Worm (Caenorhabditis elegans) whole organism, L3 larva: Measurements from ENCODE around the gene Y82E9BL.12.
"Not testable (repeated sequence)": the region's sequence is repeated elsewhere in the genome, so short reads cannot be mapped to it uniquely, and the experiment has no call there.

Experiments
- R02D3.7 ChIP-seq: fragments of 150-350 bp; optimal IDR thresholded peaks from 2 replicates; lab custom pipeline; 2014; ENCODE audit warnings: missing biosample characterization, missing genetic modification characterization
- ZK546.5 ChIP-seq: sonication (generic microtip); optimal IDR thresholded peaks from 2 replicates; lab custom pipeline; 2017; ENCODE audit warnings: missing biosample characterization, missing genetic modification characterization
- aly-2 ChIP-seq: fragments of 150-350 bp; optimal IDR thresholded peaks from 2 replicates; lab custom pipeline; 2014; ENCODE audit warnings: missing biosample characterization, missing genetic modification characterization
- ceh-28 ChIP-seq: fragments of 150-350 bp; optimal IDR thresholded peaks from 2 replicates; lab custom pipeline; 2014; ENCODE audit warnings: missing biosample characterization, missing genetic modification reagents, missing genetic modification characterization
- ceh-9 ChIP-seq: sonication (generic microtip); optimal IDR thresholded peaks from 2 replicates; lab custom pipeline; 2018; ENCODE audit warnings: missing biosample characterization, missing genetic modification characterization
- daf-12 ChIP-seq: fragments of 150-350 bp; optimal IDR thresholded peaks from 2 replicates; lab custom pipeline; 2014; ENCODE audit warnings: missing biosample characterization, missing genetic modification reagents, missing genetic modification characterization
- egl-27 ChIP-seq: sonication (generic microtip); optimal IDR thresholded peaks from 4 replicates; lab custom pipeline; 2017; ENCODE audit warnings: missing biosample characterization, missing genetic modification reagents, missing genetic modification characterization
- elt-1 ChIP-seq: fragments of 150-350 bp; optimal IDR thresholded peaks from 2 replicates; lab custom pipeline; 2014; ENCODE audit warnings: missing biosample characterization, missing genetic modification characterization
- elt-2 ChIP-seq: sonication (generic microtip); optimal IDR thresholded peaks from 2 replicates; lab custom pipeline; 2016; ENCODE audit warnings: missing genetic modification reagents, mild to moderate bottlenecking, missing genetic modification characterization, missing compliant biosample characterization
- elt-3 ChIP-seq, 3 experiments: fragments of 150-350 bp in 1 of 3; sonication (generic microtip) in 2 of 3; optimal IDR thresholded peaks; 2 replicates in 2 of 3; 4 replicates in 1 of 3; lab custom pipeline; 2014 to 2017; ENCODE audit warnings: missing biosample characterization in 3 of 3, missing genetic modification characterization in 3 of 3
- eor-1 ChIP-seq, 2 experiments: fragments of 150-350 bp; optimal IDR thresholded peaks; 2 replicates each; lab custom pipeline; 2014 to 2018; ENCODE audit warnings: missing biosample characterization in 2 of 2, missing genetic modification characterization in 2 of 2
- fkh-10 ChIP-seq: sonication (generic microtip); optimal IDR thresholded peaks from 2 replicates; lab custom pipeline; 2017; ENCODE audit warnings: missing biosample characterization, missing genetic modification reagents, missing genetic modification characterization
- fos-1 ChIP-seq: fragments of 150-350 bp; optimal IDR thresholded peaks from 2 replicates; lab custom pipeline; 2014; ENCODE audit warnings: missing biosample characterization, missing genetic modification characterization
- lin-15B ChIP-seq: fragments of 150-350 bp; optimal IDR thresholded peaks from 2 replicates; lab custom pipeline; 2014; ENCODE audit warnings: missing biosample characterization, missing genetic modification characterization
- lin-39 ChIP-seq: fragments of 150-350 bp; optimal IDR thresholded peaks from 2 replicates; lab custom pipeline; 2018; ENCODE audit warnings: missing biosample characterization, missing genetic modification reagents, missing genetic modification characterization
- lsy-12 ChIP-seq: sonication (generic microtip); optimal IDR thresholded peaks from 2 replicates; lab custom pipeline; 2016; ENCODE audit warnings: mild to moderate bottlenecking, missing genetic modification characterization, missing compliant biosample characterization
- mml-1 ChIP-seq: fragments of 150-350 bp; sonication (generic microtip); optimal IDR thresholded peaks from 3 replicates; lab custom pipeline; 2014; ENCODE audit warnings: missing biosample characterization, missing genetic modification characterization
- nfya-1 ChIP-seq: sonication (generic microtip); optimal IDR thresholded peaks from 2 replicates; lab custom pipeline; 2017; ENCODE audit warnings: missing genetic modification characterization, mild to moderate bottlenecking, missing compliant biosample characterization, antibody characterized with exemption, moderate library complexity; ENCODE audit not compliant: insufficient read depth
- nhr-12 ChIP-seq: fragments of 150-350 bp; optimal IDR thresholded peaks from 2 replicates; lab custom pipeline; 2014; ENCODE audit warnings: missing biosample characterization, missing genetic modification characterization
- nhr-23 ChIP-seq: fragments of 150-350 bp; optimal IDR thresholded peaks from 2 replicates; lab custom pipeline; 2014; ENCODE audit warnings: missing biosample characterization, missing genetic modification reagents, missing genetic modification characterization
- nhr-25 ChIP-seq: sonication (generic microtip); optimal IDR thresholded peaks from 2 replicates; lab custom pipeline; 2017; ENCODE audit warnings: missing biosample characterization, missing genetic modification characterization
- nhr-28 ChIP-seq: fragments of 150-350 bp; optimal IDR thresholded peaks from 2 replicates; lab custom pipeline; 2014; ENCODE audit warnings: missing biosample characterization, missing genetic modification characterization
- pha-4 ChIP-seq: fragments of 150-350 bp; optimal IDR thresholded peaks from 2 replicates; lab custom pipeline; 2014; ENCODE audit warnings: missing biosample characterization, missing genetic modification reagents, missing genetic modification characterization
- pqm-1 ChIP-seq: fragments of 150-350 bp; optimal IDR thresholded peaks from 2 replicates; lab custom pipeline; 2017; ENCODE audit warnings: missing biosample characterization, missing genetic modification characterization, inconsistent platforms
- sea-2 ChIP-seq: fragments of 150-350 bp; sonication (generic microtip); optimal IDR thresholded peaks from 4 replicates; lab custom pipeline; 2014; ENCODE audit warnings: missing biosample characterization, missing genetic modification reagents, missing genetic modification characterization
- snpc-4 ChIP-seq: fragments of 150-350 bp; optimal IDR thresholded peaks from 2 replicates; lab custom pipeline; 2014; ENCODE audit warnings: missing biosample characterization, missing genetic modification characterization
- tbx-2 ChIP-seq: sonication (generic microtip); optimal IDR thresholded peaks from 2 replicates; lab custom pipeline; 2016; ENCODE audit warnings: mild to moderate bottlenecking, missing genetic modification characterization, missing compliant biosample characterization
- zag-1 ChIP-seq: fragments of 150-350 bp; optimal IDR thresholded peaks from 2 replicates; lab custom pipeline; 2014; ENCODE audit warnings: missing biosample characterization, missing genetic modification characterization
- ztf-4 ChIP-seq: fragments of 150-350 bp; optimal IDR thresholded peaks from 2 replicates; lab custom pipeline; 2014; ENCODE audit warnings: missing biosample characterization, missing genetic modification characterization

Gene Y82E9BL.12

DNA sequence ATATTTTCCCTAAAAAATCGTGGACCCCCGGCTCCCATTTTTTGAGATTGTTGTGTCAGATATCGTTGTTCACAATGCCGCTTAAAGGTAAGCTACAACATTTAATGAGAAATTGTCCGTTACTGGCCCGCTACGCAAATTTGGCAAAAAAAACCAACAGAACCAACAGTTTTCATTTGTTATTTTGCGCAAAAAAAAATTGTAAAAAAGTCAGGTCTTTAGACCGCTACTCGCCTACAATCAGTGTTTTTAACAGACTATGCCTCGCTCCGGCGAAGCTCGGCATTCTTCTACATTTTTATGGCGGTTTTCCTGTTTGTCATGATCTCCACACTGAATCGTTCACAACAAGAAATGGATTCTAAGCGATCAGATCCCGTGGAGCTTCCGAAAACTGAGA is at the start of gene Y82E9BL.12:
Y82E9BL.12 (plus strand) TSS at position 301 of the 400 bp plus-strand sequence.
- no peak for TF ChIP-seq ztf-4 (tag; lab: Kevin White, UChicago)

DNA sequence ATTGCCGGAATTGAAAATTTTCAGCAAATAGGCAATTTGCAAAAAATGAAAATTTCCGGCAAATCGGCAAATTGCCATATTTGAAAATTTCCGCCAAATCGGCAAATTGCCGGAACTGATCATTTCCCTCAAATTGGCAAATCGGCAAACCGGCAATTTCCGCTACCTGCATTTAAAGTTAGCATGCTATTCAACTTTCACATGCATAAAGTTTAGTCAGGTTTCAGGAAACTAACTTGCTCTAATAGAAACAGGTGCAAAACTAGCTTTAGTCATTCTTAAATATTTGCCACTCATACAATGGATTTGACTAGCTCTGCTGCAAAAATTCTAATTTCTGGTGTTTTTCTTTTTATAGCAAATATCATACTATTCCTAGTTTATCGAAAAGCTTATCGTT is 45.3 kb upstream of the Y82E9BL.12 start, which contains the start of gene srz-9:
srz-9 (plus strand) TSS at position 301 of the 400 bp plus-strand sequence.
- TF ChIP-seq nhr-28; egl-27 (tag; lab: Kevin White, UChicago); daf-12 (tag; lab: Kevin White, UChicago): not testable (repeated sequence)

DNA sequence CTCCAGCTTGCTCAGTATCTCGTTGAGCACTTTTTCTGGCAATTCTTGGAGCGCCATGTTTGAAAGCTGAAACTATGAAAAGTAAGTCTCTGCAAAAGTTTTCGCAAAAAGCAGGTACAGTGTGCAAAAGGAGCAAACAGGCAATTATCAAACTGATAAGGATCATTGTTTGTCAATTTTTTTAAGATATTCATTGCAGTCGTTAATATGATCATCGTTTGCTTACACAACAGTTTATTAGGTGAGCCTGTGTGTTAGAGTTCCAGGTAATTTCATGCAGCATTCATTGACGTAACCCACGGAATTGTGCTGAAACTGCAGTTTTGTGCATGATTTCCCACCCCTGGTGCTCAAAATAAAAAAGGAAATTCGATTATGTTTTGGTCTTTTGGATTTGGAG is 42.2 kb upstream of the Y82E9BL.12 start, which contains the start of gene fbxa-151:
fbxa-151 (minus strand) TSS at position 101 of the 400 bp plus-strand sequence.
- TF ChIP-seq ZK546.5; lsy-12 (tag; lab: Kevin White, UChicago); pha-4 (tag; lab: Kevin White, UChicago): not testable (repeated sequence)

DNA sequence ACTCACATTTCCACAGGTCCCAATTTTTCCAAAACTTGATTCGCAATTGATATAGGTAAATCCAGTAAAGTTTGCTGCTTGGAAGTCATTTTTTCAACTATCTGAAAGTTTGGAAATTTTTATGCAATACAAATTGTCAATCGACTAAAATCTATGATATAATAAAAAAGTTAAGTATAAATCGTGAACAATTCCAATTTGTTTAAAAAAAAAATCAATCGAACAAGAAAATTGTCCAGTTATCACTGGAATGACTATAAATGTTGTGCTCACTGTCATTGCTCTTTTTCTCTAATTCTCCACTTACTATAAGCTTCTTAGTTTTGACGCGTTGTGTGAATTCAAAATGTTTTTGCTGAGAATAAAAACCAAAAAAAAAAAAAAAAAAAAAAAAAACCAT is 39.8 kb upstream of the Y82E9BL.12 start, which contains the start of gene fbxa-32:
fbxa-32 (minus strand) TSS at position 101 of the 400 bp plus-strand sequence.
- TF ChIP-seq tbx-2 (tag; lab: Kevin White, UChicago) (no peak), pha-4 (tag; lab: Kevin White, UChicago) (peak; percentile 14), elt-2 (tag; lab: Kevin White, UChicago) (peak; percentile 57)

DNA sequence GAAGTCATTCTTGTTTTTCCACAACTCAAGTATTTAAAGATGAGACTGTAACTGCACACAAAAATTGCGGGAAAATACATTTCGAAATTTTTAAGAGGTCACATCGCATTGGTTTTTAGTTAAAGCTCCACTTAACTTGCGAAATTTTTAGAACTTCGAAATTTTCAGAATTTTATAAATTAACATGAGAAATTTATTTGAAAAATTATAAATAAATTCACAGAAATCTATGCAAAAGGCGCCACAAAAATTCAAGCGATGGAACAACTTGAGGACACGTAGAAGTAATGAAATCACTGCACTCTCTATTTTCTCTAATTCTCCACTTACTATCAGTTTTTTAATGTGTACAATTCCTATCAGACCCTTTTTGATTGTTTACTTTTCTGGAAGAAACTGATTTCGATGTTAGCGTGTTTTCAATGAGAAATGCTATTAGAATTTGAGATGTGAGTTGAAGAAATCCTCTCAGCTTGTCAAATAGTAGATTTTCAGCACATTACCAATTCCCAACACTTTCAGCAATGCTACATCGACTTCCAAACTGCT is 37.5 kb upstream of the Y82E9BL.12 start, which contains the start of gene fbxa-31:
fbxa-31 (minus strand) TSS at position 51 of the 549 bp plus-strand sequence.
- TF ChIP-seq fos-1 (tag; lab: Kevin White, UChicago) (no peak), nhr-23 (tag; lab: Kevin White, UChicago) (no peak), pqm-1 (tag; lab: Kevin White, UChicago) (peak; percentile 48), lsy-12 (tag; lab: Kevin White, UChicago) (no peak), nfya-1 (no peak), mml-1 (tag; lab: Kevin White, UChicago) (no peak), eor-1 (tag; optimal IDR thresholded peaks at IDR 0.05; lab: Kevin White, UChicago) (no peak), ZK546.5 (no peak), sea-2 (GFP tag; lab: Kevin White, UChicago) (no peak), ceh-9 (tag; lab: Kevin White, UChicago) (no peak), elt-2 (tag; lab: Kevin White, UChicago) (peak; percentile 59), ceh-28 (tag; lab: Kevin White, UChicago) (no peak), R02D3.7 (no peak), aly-2 (tag; lab: Kevin White, UChicago) (no peak), lin-15B (no peak), lin-39 (tag; lab: Kevin White, UChicago) (no peak), ztf-4 (tag; lab: Kevin White, UChicago) (no peak), zag-1 (tag; lab: Kevin White, UChicago) (no peak), fkh-10 (GFP tag; lab: Kevin White, UChicago) (no peak), snpc-4 (tag; lab: Kevin White, UChicago) (no peak), elt-3 (tag; optimal IDR thresholded peaks at IDR 0.05; lab: Kevin White, UChicago) (no peak), pha-4 (tag; lab: Kevin White, UChicago) (peak; percentile 96), tbx-2 (tag; lab: Kevin White, UChicago) (no peak), nhr-25 (no peak), nhr-12 (no peak), elt-1 (tag; lab: Kevin White, UChicago) (no peak)
- TF ChIP-seq, all 47 proteins: peak for 3

DNA sequence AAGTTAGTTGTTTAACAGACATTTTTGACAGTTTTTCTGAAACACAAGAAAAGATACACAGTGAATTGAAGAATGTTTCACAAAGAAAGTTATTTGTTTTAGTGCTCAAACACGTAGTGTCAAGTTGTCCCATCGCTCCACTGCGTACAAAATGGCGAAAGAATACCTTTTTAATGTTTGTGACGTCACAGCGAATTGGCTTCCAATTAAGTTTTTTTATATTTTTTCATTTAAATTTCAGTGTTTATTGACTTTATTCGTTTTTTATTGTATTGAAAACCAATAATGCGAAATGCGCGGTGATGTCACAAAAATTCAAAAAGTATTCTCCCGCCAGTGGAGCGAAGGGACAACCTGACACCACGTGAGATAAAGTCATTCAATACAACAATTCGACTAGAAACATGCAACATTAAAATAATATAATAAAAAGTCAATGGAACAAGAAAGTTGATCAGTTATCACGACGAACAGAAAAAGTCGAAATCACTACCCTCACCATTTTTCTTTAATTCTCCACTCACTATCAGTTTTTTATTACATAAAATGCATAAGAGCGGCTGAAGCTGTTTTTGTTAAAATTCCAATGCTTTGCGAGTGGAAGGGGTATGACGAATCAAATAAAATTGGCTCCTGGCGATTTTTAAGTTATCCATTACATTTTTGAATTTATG is 35.2 kb upstream of the Y82E9BL.12 start, which contains the start of gene fbxa-29:
fbxa-29 (minus strand) TSS at position 51 of the 674 bp plus-strand sequence.
- TF ChIP-seq elt-2 (tag; lab: Kevin White, UChicago) (peak; percentile 72), pqm-1 (tag; lab: Kevin White, UChicago) (peak; percentile 58), ZK546.5 (no peak)
